Worm (Caenorhabditis elegans): ENCODE data around the gene sre-15.

sre-15 gene

ce11 chrIV:12265877-12266276, 21.3 kb upstream of the sre-15 start (continued):
- TF ChIP-seq B0261.1 (tag; optimal IDR thresholded peaks at IDR 0.05) (no peak), madf-3 (GFP tag; IDR thresholded peaks at IDR 0.05) (no peak)

ce11 chrIV:12261353-12261752, 16.7 kb upstream of the sre-15 start, which contains the start of gene sre-14:
Gene sre-14, minus strand, starts transcription at chrIV:12261453.
- TF ChIP-seq F52B5.7 (tag; optimal IDR thresholded peaks at IDR 0.05) (no peak), ZK185.1 (tag; optimal IDR thresholded peaks at IDR 0.05; ENCODE audit: poor library complexity, severe bottlenecking) (no peak), ceh-58 (GFP tag; IDR thresholded peaks at IDR 0.05) (no peak), hlh-12 (tag; optimal IDR thresholded peaks at IDR 0.05) (no peak), madf-6 (GFP tag; IDR thresholded peaks at IDR 0.05) (no peak), Y56A3A.18 (GFP tag; IDR thresholded peaks at IDR 0.05) (no peak), die-1 (tag; optimal IDR thresholded peaks at IDR 0.05) (no peak)

- TF ChIP-seq lin-26 (GFP tag; IDR thresholded peaks at IDR 0.05) (no peak), ama-1 (optimal IDR thresholded peaks at IDR 0.05) (no peak), ama-1 (GFP tag; optimal IDR thresholded peaks at IDR 0.05) (no peak), ztf-6 (GFP tag; IDR thresholded peaks at IDR 0.05) (no peak), ceh-100 (GFP tag; IDR thresholded peaks at IDR 0.05) (no peak), attf-6 (GFP tag; IDR thresholded peaks at IDR 0.05) (no peak), efl-1 (GFP tag; optimal IDR thresholded peaks at IDR 0.05) (no peak), ccch-3 (GFP tag; optimal IDR thresholded peaks at IDR 0.05) (no peak), lsl-1 (GFP tag; optimal IDR thresholded peaks at IDR 0.05) (no peak), T07F8.4 (tag; optimal IDR thresholded peaks at IDR 0.05) (no peak), madf-8 (GFP tag; conservative IDR thresholded peaks at IDR 0.05) (no peak), repo-1 (tag; optimal IDR thresholded peaks at IDR 0.05) (no peak), tbp1 (GFP tag; optimal IDR thresholded peaks at IDR 0.05) (no peak), him-1 (tag; optimal IDR thresholded peaks at IDR 0.05) (no peak), F22D6.2 (tag; optimal IDR thresholded peaks at IDR 0.05) (no peak)
Observed at ce11 chrIV:12259161-12259870, 14.7 kb upstream of the sre-15 start, which contains the start of gene Y39C12A.9. Gene Y39C12A.9, minus strand, starts transcription at chrIV:12259211.

- TF ChIP-seq B0336.3 (GFP tag; IDR thresholded peaks at IDR 0.05) (no peak), ztf-22 (GFP tag; optimal IDR thresholded peaks at IDR 0.05) (no peak), ets-4 (GFP tag; optimal IDR thresholded peaks at IDR 0.05) (no peak), sdz-38 (tag; optimal IDR thresholded peaks at IDR 0.05) (no peak), ceh-79 (tag; optimal IDR thresholded peaks at IDR 0.05) (no peak), repo-1 (tag; optimal IDR thresholded peaks at IDR 0.05) (no peak), attf-6 (GFP tag; IDR thresholded peaks at IDR 0.05) (no peak), mes-4 (tag; optimal IDR thresholded peaks at IDR 0.05) (no peak), C06A6.2 (GFP tag; conservative IDR thresholded peaks at IDR 0.05) (no peak), ztf-6 (GFP tag; IDR thresholded peaks at IDR 0.05) (no peak), efl-1 (GFP tag; optimal IDR thresholded peaks at IDR 0.05) (no peak), unc-62 (GFP tag; optimal IDR thresholded peaks at IDR 0.05) (no peak), F52B5.7 (tag; optimal IDR thresholded peaks at IDR 0.05) (no peak), lin-40 (tag; optimal IDR thresholded peaks at IDR 0.05) (no peak), mel-28 (tag; optimal IDR thresholded peaks at IDR 0.05; ENCODE audit: borderline replicate concordance) (no peak), lsl-1 (GFP tag; optimal IDR thresholded peaks at IDR 0.05) (no peak)
Observed at ce11 chrIV:12252579-12252978, 8.0 kb upstream of the sre-15 start, which contains the start of gene dnj-26. Gene dnj-26, minus strand, starts transcription at chrIV:12252679.
